Fruit fly (Drosophila melanogaster): ENCODE data around the gene CG17826.

DNA sequence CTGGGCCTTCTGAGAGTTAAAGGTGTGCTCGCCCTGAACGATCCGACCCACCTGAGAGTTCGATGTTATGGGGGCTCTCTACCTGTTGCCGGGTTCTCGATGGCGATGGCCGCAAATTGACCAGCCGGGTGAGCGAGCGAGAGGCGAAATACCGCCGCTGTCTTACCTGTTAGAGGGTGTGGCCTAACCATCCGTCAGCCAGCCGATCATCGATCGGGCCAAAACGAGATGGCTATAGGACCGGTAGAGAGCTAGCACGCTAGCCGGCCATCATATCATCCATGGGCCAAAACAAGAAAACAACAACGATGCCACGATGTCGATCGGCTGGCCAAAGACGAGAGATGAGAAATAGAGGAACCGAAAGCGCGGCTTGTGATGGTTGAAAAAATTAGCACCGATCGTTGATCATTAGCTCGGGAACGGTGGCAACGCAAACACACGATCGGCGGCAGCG is 22.3 kb upstream of the CG17826 start, which contains the start of gene byn:
- TF ChIP-seq EcR (GFP tag; optimal IDR thresholded peaks at IDR 0.05) (no peak), usp (GFP tag; optimal IDR thresholded peaks at IDR 0.05) (no peak)
